Fruit fly (Drosophila melanogaster) whole organism, embryonic: ENCODE data around the gene alpha-Est3.

ENCODE experiments used
- Atf6 ChIP-seq: fragments of 200-800 bp; sonication (Bioruptor generic); IDR thresholded peaks from 2 replicates; pipeline ENCODE4 v1.3.6; 2022; ENCODE audit warnings: missing biosample characterization, missing genetic modification characterization
- CG10267 ChIP-seq: fragments of 200-800 bp; sonication (Bioruptor generic); optimal IDR thresholded peaks from 2 replicates; lab custom pipeline; 2018; ENCODE audit warnings: missing biosample characterization, mild to moderate bottlenecking, missing genetic modification characterization, moderate library complexity
- CG11247 ChIP-seq: fragments of 200-800 bp; sonication (Bioruptor generic); IDR thresholded peaks from 2 replicates; pipeline ENCODE4 v1.3.6; 2022; ENCODE audit warnings: missing biosample characterization, missing genetic modification characterization
- CG11398 ChIP-seq: fragments of 200-800 bp; sonication (Bioruptor generic); optimal IDR thresholded peaks from 2 replicates; lab custom pipeline; 2016; ENCODE audit warnings: missing biosample characterization, missing genetic modification characterization
- CG11695 ChIP-seq: fragments of 200-800 bp; sonication (Bioruptor generic); IDR thresholded peaks from 3 replicates; pipeline ENCODE4 v1.3.6; 2022; ENCODE audit warnings: missing biosample characterization, missing genetic modification characterization
- CG11696 ChIP-seq: fragments of 200-800 bp; sonication (Bioruptor generic); IDR thresholded peaks from 2 replicates; pipeline ENCODE4 v1.3.6; 2022; ENCODE audit warnings: missing biosample characterization, missing genetic modification characterization
- CG12299 ChIP-seq: fragments of 200-800 bp; sonication (Bioruptor generic); optimal IDR thresholded peaks from 2 replicates; lab custom pipeline; 2018; ENCODE audit warnings: missing biosample characterization, mild to moderate bottlenecking, missing genetic modification characterization
- CG13287 ChIP-seq: fragments of 200-800 bp; sonication (Bioruptor generic); IDR thresholded peaks from 2 replicates; pipeline ENCODE4 v1.3.6; 2022; ENCODE audit warnings: missing biosample characterization, missing genetic modification characterization; ENCODE audit not compliant: partially characterized antibody
- CG13624 ChIP-seq: fragments of 200-800 bp; sonication (Bioruptor generic); optimal IDR thresholded peaks from 2 replicates; lab custom pipeline; 2016; ENCODE audit warnings: missing biosample characterization, missing genetic modification characterization
- CG15011 ChIP-seq: fragments of 200-800 bp; sonication (Bioruptor generic); optimal IDR thresholded peaks from 3 replicates; lab custom pipeline; 2018; ENCODE audit warnings: missing biosample characterization, mild to moderate bottlenecking, missing genetic modification characterization
- CG15514 ChIP-seq: fragments of 200-800 bp; sonication (Bioruptor generic); optimal IDR thresholded peaks from 3 replicates; lab custom pipeline; 2017; ENCODE audit warnings: missing biosample characterization, missing genetic modification characterization, mild to moderate bottlenecking, moderate library complexity, missing genetic modification reagents
- CG16779 ChIP-seq: fragments of 200-800 bp; sonication (Bioruptor generic); IDR thresholded peaks from 2 replicates; pipeline ENCODE4 v1.3.6; 2022; ENCODE audit warnings: missing biosample characterization, missing genetic modification characterization
- CG17359 ChIP-seq: fragments of 200-800 bp; sonication (Bioruptor generic); optimal IDR thresholded peaks from 3 replicates; lab custom pipeline; 2018; ENCODE audit warnings: missing biosample characterization, mild to moderate bottlenecking, missing genetic modification characterization, moderate library complexity
- CG18764 ChIP-seq: fragments of 200-800 bp; sonication (Bioruptor generic); optimal IDR thresholded peaks from 3 replicates; lab custom pipeline; 2016; ENCODE audit warnings: missing biosample characterization, missing genetic modification characterization
- CG2875 ChIP-seq: fragments of 200-800 bp; sonication (Bioruptor generic); optimal IDR thresholded peaks from 2 replicates; lab custom pipeline; 2017; ENCODE audit warnings: missing biosample characterization, mild to moderate bottlenecking, missing genetic modification characterization, missing genetic modification reagents
- CG30020 ChIP-seq: fragments of 200-800 bp; optimal IDR thresholded peaks from 2 replicates; lab custom pipeline; 2019; ENCODE audit warnings: missing biosample characterization, mild to moderate bottlenecking, missing genetic modification characterization, moderate library complexity
- CG3163 ChIP-seq: fragments of 200-800 bp; sonication (Bioruptor generic); optimal IDR thresholded peaks from 3 replicates; lab custom pipeline; 2016; ENCODE audit warnings: missing biosample characterization, missing genetic modification characterization
- CG3995 ChIP-seq: fragments of 200-800 bp; sonication (Bioruptor generic); optimal IDR thresholded peaks from 3 replicates; lab custom pipeline; 2016; ENCODE audit warnings: missing biosample characterization, missing genetic modification characterization
- CG6254 ChIP-seq: fragments of 200-800 bp; sonication (Bioruptor generic); optimal IDR thresholded peaks from 3 replicates; lab custom pipeline; 2017; ENCODE audit warnings: mild to moderate bottlenecking, missing biosample characterization, missing genetic modification reagents, missing genetic modification characterization
- CG7357 ChIP-seq: fragments of 200-800 bp; sonication (Bioruptor generic); IDR thresholded peaks from 3 replicates; pipeline ENCODE4 v1.3.6; 2022; ENCODE audit warnings: missing biosample characterization, missing genetic modification characterization
- CG8290 ChIP-seq, 3 experiments: fragments of 200-800 bp; sonication (Bioruptor generic); optimal IDR thresholded peaks; 2 replicates each; lab custom pipeline; 2016 to 2019; ENCODE audit warnings: missing biosample characterization in 3 of 3, missing genetic modification characterization in 3 of 3, mild to moderate bottlenecking in 2 of 3, moderate library complexity in 1 of 3
- CG8359 ChIP-seq: fragments of 200-800 bp; sonication (Bioruptor generic); optimal IDR thresholded peaks from 2 replicates; lab custom pipeline; 2017; ENCODE audit warnings: missing biosample characterization, mild to moderate bottlenecking, missing genetic modification characterization, borderline replicate concordance
- CHES-1-like ChIP-seq: fragments of 200-800 bp; sonication (Bioruptor generic); optimal IDR thresholded peaks from 2 replicates; lab custom pipeline; 2016; ENCODE audit warnings: missing biosample characterization, missing genetic modification characterization
- D19B ChIP-seq: fragments of 200-800 bp; sonication (Bioruptor generic); optimal IDR thresholded peaks from 2 replicates; lab custom pipeline; 2017; ENCODE audit warnings: missing biosample characterization, mild to moderate bottlenecking, missing genetic modification characterization
- Dip2 ChIP-seq: fragments of 200-800 bp; sonication (Bioruptor generic); IDR thresholded peaks from 2 replicates; pipeline ENCODE4 v1.3.6; 2022; ENCODE audit warnings: missing biosample characterization, missing genetic modification characterization
- Elba2 ChIP-seq: fragments of 200-800 bp; sonication (Bioruptor generic); optimal IDR thresholded peaks from 3 replicates; lab custom pipeline; 2016; ENCODE audit warnings: missing biosample characterization, missing genetic modification characterization
- Fer2 ChIP-seq: fragments of 200-800 bp; sonication (Bioruptor generic); optimal IDR thresholded peaks from 2 replicates; lab custom pipeline; 2018; ENCODE audit warnings: missing biosample characterization, mild to moderate bottlenecking, missing genetic modification characterization, moderate library complexity
- Max ChIP-seq: fragments of 200-800 bp; sonication (Bioruptor generic); optimal IDR thresholded peaks from 2 replicates; lab custom pipeline; 2016; ENCODE audit warnings: missing biosample characterization, mild to moderate bottlenecking, missing genetic modification characterization
- Opbp ChIP-seq: fragments of 200-800 bp; sonication (Bioruptor generic); IDR thresholded peaks from 3 replicates; pipeline ENCODE4 v1.3.6; 2022; ENCODE audit warnings: missing biosample characterization, missing genetic modification characterization; ENCODE audit not compliant: partially characterized antibody
- Taf1 ChIP-seq: fragments of 200-800 bp; sonication (Bioruptor generic); IDR thresholded peaks from 2 replicates; pipeline ENCODE4 v1.3.6; 2022; ENCODE audit warnings: missing biosample characterization, missing genetic modification characterization
- al ChIP-seq: fragments of 200-800 bp; sonication (Bioruptor generic); IDR thresholded peaks from 2 replicates; pipeline ENCODE4 v1.3.6; 2022; ENCODE audit warnings: missing biosample characterization, missing genetic modification characterization
- amos ChIP-seq: fragments of 200-800 bp; sonication (Bioruptor generic); IDR thresholded peaks from 2 replicates; pipeline ENCODE4 v1.3.6; 2022; ENCODE audit warnings: missing biosample characterization, missing genetic modification characterization; ENCODE audit not compliant: partially characterized antibody
- br ChIP-seq: fragments of >200 bp; optimal IDR thresholded peaks from 2 replicates; lab custom pipeline; 2017
- cg ChIP-seq: fragments of 200-800 bp; sonication (Bioruptor generic); optimal IDR thresholded peaks from 3 replicates; lab custom pipeline; 2019; ENCODE audit warnings: missing biosample characterization, mild to moderate bottlenecking, missing genetic modification characterization, moderate library complexity
- dimm ChIP-seq: fragments of 200-800 bp; sonication (Bioruptor generic); IDR thresholded peaks from 2 replicates; pipeline ENCODE4 v1.3.6; 2022; ENCODE audit warnings: missing biosample characterization, missing genetic modification characterization
- gsb ChIP-seq: fragments of 200-800 bp; sonication (Bioruptor generic); IDR thresholded peaks from 2 replicates; pipeline ENCODE4 v1.3.6; 2022; ENCODE audit warnings: missing biosample characterization, missing genetic modification characterization
- gsb-n ChIP-seq: fragments of 200-800 bp; sonication (Bioruptor generic); optimal IDR thresholded peaks from 3 replicates; lab custom pipeline; 2018; ENCODE audit warnings: missing biosample characterization, mild to moderate bottlenecking, missing genetic modification characterization
- gt ChIP-seq: fragments of 200-800 bp; sonication (Bioruptor generic); IDR thresholded peaks from 2 replicates; pipeline ENCODE4 v1.3.6; 2022; ENCODE audit warnings: missing biosample characterization, missing genetic modification characterization
- jumu ChIP-seq: fragments of 200-800 bp; sonication (Bioruptor generic); optimal IDR thresholded peaks from 3 replicates; lab custom pipeline; 2016; ENCODE audit warnings: missing biosample characterization, missing genetic modification characterization
- kay ChIP-seq: fragments of 200-800 bp; sonication (Bioruptor generic); optimal IDR thresholded peaks from 2 replicates; lab custom pipeline; 2016; ENCODE audit warnings: missing biosample characterization, missing genetic modification characterization
- knrl ChIP-seq: fragments of 200-800 bp; sonication (Bioruptor generic); IDR thresholded peaks from 3 replicates; pipeline ENCODE4 v1.3.6; 2022; ENCODE audit warnings: missing biosample characterization, missing genetic modification characterization; ENCODE audit not compliant: partially characterized antibody
- luna ChIP-seq: fragments of 200-800 bp; sonication (Bioruptor generic); optimal IDR thresholded peaks from 2 replicates; lab custom pipeline; 2016; ENCODE audit warnings: missing biosample characterization, missing genetic modification characterization
- nom ChIP-seq: fragments of 200-800 bp; sonication (Bioruptor generic); optimal IDR thresholded peaks from 2 replicates; lab custom pipeline; 2017; ENCODE audit warnings: missing biosample characterization, missing genetic modification characterization, mild to moderate bottlenecking, moderate library complexity, missing genetic modification reagents
- oc ChIP-seq: fragments of 200-800 bp; sonication (Bioruptor generic); optimal IDR thresholded peaks from 2 replicates; lab custom pipeline; 2018; ENCODE audit warnings: missing biosample characterization, mild to moderate bottlenecking, missing genetic modification characterization, moderate library complexity
- pum ChIP-seq: fragments of 200-800 bp; sonication (Bioruptor generic); optimal IDR thresholded peaks from 2 replicates; lab custom pipeline; 2016; ENCODE audit warnings: missing biosample characterization, missing genetic modification characterization
- sd ChIP-seq: fragments of 200-800 bp; sonication (Bioruptor generic); optimal IDR thresholded peaks from 3 replicates; lab custom pipeline; 2018; ENCODE audit warnings: missing biosample characterization, mild to moderate bottlenecking, missing genetic modification characterization, moderate library complexity
- shn ChIP-seq: fragments of 200-800 bp; sonication (Bioruptor generic); optimal IDR thresholded peaks from 3 replicates; lab custom pipeline; 2016; ENCODE audit warnings: missing biosample characterization, missing genetic modification characterization
- slbo ChIP-seq: fragments of 200-800 bp; sonication (Bioruptor generic); IDR thresholded peaks from 2 replicates; pipeline ENCODE4 v1.3.6; 2022; ENCODE audit warnings: missing biosample characterization, missing genetic modification characterization
- tgo ChIP-seq: fragments of 200-800 bp; sonication (Bioruptor generic); IDR thresholded peaks from 3 replicates; pipeline ENCODE4 v1.3.6; 2022; ENCODE audit warnings: missing biosample characterization, missing genetic modification characterization
- yki ChIP-seq: fragments of >200 bp; optimal IDR thresholded peaks from 3 replicates; lab custom pipeline; 2018
- zen2 ChIP-seq: fragments of 200-800 bp; sonication (Bioruptor generic); IDR thresholded peaks from 3 replicates; pipeline ENCODE4 v1.3.6; 2022; ENCODE audit warnings: missing biosample characterization, missing genetic modification characterization; ENCODE audit not compliant: partially characterized antibody
- zfh1 ChIP-seq: fragments of 200-800 bp; sonication (Bioruptor generic); IDR thresholded peaks from 3 replicates; pipeline ENCODE4 v1.3.6; 2022; ENCODE audit warnings: missing biosample characterization, missing genetic modification characterization

alpha-Est3 gene

dm6 chr3R:7515599-7516069, 25.8 kb downstream of the alpha-Est3 start, which contains the start of gene alpha-Est8 (continued):
- no peak for TF ChIP-seq Dip2 (GFP tag; lab: Robert Waterston, UW)
- no peak for TF ChIP-seq gsb
- TF ChIP-seq CHES-1-like: no peak
- TF ChIP-seq sd (tag; lab: Kevin White, UChicago): peak; percentile 77
- no peak for TF ChIP-seq CG30020 (tag; lab: Kevin White, UChicago)
- no peak for TF ChIP-seq pum (GFP tag; lab: Kevin White, UChicago)
- TF ChIP-seq CG16779 (GFP tag; lab: Robert Waterston, UW): no peak
- no peak for TF ChIP-seq kay (GFP tag; lab: Kevin White, UChicago)
- no peak for TF ChIP-seq shn (GFP tag; lab: Kevin White, UChicago)
- no peak for TF ChIP-seq CG2875
- TF ChIP-seq CG15011 (GFP tag; lab: Kevin White, UChicago): no peak
- no peak for TF ChIP-seq luna (GFP tag; lab: Kevin White, UChicago)
- TF ChIP-seq Opbp (GFP tag; lab: Robert Waterston, UW): no peak
- TF ChIP-seq CG17359 (tag; lab: Kevin White, UChicago): no peak
- no peak for TF ChIP-seq CG8290 (GFP tag; optimal IDR thresholded peaks at IDR 0.05; lab: Kevin White, UChicago)
- TF ChIP-seq CG8290 (tag; optimal IDR thresholded peaks at IDR 0.05; lab: Kevin White, UChicago): no peak
- TF ChIP-seq cg (GFP tag; lab: Kevin White, UChicago): peak; percentile 61
- TF ChIP-seq Atf6 (GFP tag; lab: Robert Waterston, UW): peak; percentile 57; the same call in 1 of the 2 replicates
- no peak for TF ChIP-seq Max (GFP tag; lab: Kevin White, UChicago)
- TF ChIP-seq CG11398 (GFP tag; lab: Kevin White, UChicago): no peak
- TF ChIP-seq tgo (GFP tag; lab: Robert Waterston, UW): no peak
- TF ChIP-seq Taf1 (GFP tag; lab: Robert Waterston, UW): no peak
- TF ChIP-seq yki (lab: Kevin White, UChicago): no peak
- TF ChIP-seq CG8359: no peak
- TF ChIP-seq CG11696 (GFP tag; lab: Robert Waterston, UW): no peak
- TF ChIP-seq zen2 (GFP tag; lab: Robert Waterston, UW): no peak
- no peak for TF ChIP-seq slbo (GFP tag; lab: Robert Waterston, UW)
- TF ChIP-seq oc: no peak
- no peak for TF ChIP-seq al (GFP tag; lab: Robert Waterston, UW)
- TF ChIP-seq CG11695: no peak
- no peak for TF ChIP-seq br (lab: Kevin White, UChicago)
- TF ChIP-seq CG11247 (GFP tag; lab: Robert Waterston, UW): 0 out of 2 replicates have a peak, but pooled peaks have one; percentile 21
- TF ChIP-seq CG13624 (GFP tag; lab: Kevin White, UChicago): no peak
- peak; percentile 15 for TF ChIP-seq CG12299 (tag; lab: Kevin White, UChicago)
- TF ChIP-seq dimm: no peak
- TF ChIP-seq D19B (GFP tag; lab: Kevin White, UChicago): no peak
- no peak for TF ChIP-seq Elba2 (GFP tag; lab: Kevin White, UChicago)
- TF ChIP-seq gsb-n (tag; lab: Kevin White, UChicago): no peak
- no peak for TF ChIP-seq CG15514 (GFP tag; lab: Kevin White, UChicago)
- TF ChIP-seq amos (GFP tag; lab: Robert Waterston, UW): peak; percentile 55; the same call in 1 of the 2 replicates
- peak; percentile 3 for TF ChIP-seq CG3995
- no peak for TF ChIP-seq CG3163
- TF ChIP-seq CG6254 (GFP tag; lab: Kevin White, UChicago): no peak
- TF ChIP-seq CG13287: peak; percentile 66
- TF ChIP-seq zfh1 (GFP tag; lab: Robert Waterston, UW): no peak
- no peak for TF ChIP-seq CG7357 (GFP tag; lab: Robert Waterston, UW)
- no peak for TF ChIP-seq gt (GFP tag; lab: Robert Waterston, UW)
- no peak for TF ChIP-seq CG10267 (tag; lab: Kevin White, UChicago)
- TF ChIP-seq nom (GFP tag; lab: Kevin White, UChicago): no peak
- TF ChIP-seq Fer2 (tag; lab: Kevin White, UChicago): no peak
- TF ChIP-seq CG18764: no peak
- no peak for TF ChIP-seq jumu (GFP tag; lab: Kevin White, UChicago)
- no peak for TF ChIP-seq knrl (GFP tag; lab: Robert Waterston, UW)
